Worm (Caenorhabditis elegans): ENCODE measurements around the gene K11H3.8.

K11H3.8 gene

ce11 chrIII:9850877-9851276 lies 15.9 kb downstream of the K11H3.8 start (continued):
- TF ChIP-seq elt-2 (tag; optimal IDR thresholded peaks at IDR 0.05) (no peak), skn-1 (tag; optimal IDR thresholded peaks at IDR 0.05) (no peak), elt-3 (tag; optimal IDR thresholded peaks at IDR 0.05) (no peak), nhr-237 (tag; optimal IDR thresholded peaks at IDR 0.05) (no peak), ceh-8 (GFP tag; optimal IDR thresholded peaks at IDR 0.05) (no peak), nhr-77 (tag; optimal IDR thresholded peaks at IDR 0.05) (no peak), aly-2 (tag; optimal IDR thresholded peaks at IDR 0.05) (no peak), hlh-17 (GFP tag; optimal IDR thresholded peaks at IDR 0.05; ENCODE audit: borderline replicate concordance) (no peak), isw-1 (GFP tag; IDR thresholded peaks at IDR 0.05) (no peak), nhr-84 (tag; optimal IDR thresholded peaks at IDR 0.05) (no peak), swsn-7 (tag; optimal IDR thresholded peaks at IDR 0.05) (no peak), snu-23 (GFP tag; optimal IDR thresholded peaks at IDR 0.05) (peak; percentile 5), efl-3 (GFP tag; optimal IDR thresholded peaks at IDR 0.05) (no peak), ceh-88 (GFP tag; IDR thresholded peaks at IDR 0.05) (no peak), alr-1 (tag; optimal IDR thresholded peaks at IDR 0.05; ENCODE audit: borderline replicate concordance) (no peak), fkh-8 (tag; optimal IDR thresholded peaks at IDR 0.05) (no peak), lir-3 (tag; optimal IDR thresholded peaks at IDR 0.05; ENCODE audit: poor library complexity) (no peak), hpl-2 (GFP tag; optimal IDR thresholded peaks at IDR 0.05) (no peak), nhr-20 (tag; optimal IDR thresholded peaks at IDR 0.05) (no peak), fos-1 (tag; optimal IDR thresholded peaks at IDR 0.05) (no peak)

- TF ChIP-seq alr-1 (tag; optimal IDR thresholded peaks at IDR 0.05; ENCODE audit: borderline replicate concordance) (no peak), nhr-237 (tag; optimal IDR thresholded peaks at IDR 0.05) (no peak), elt-3 (tag; optimal IDR thresholded peaks at IDR 0.05) (no peak), lir-3 (tag; optimal IDR thresholded peaks at IDR 0.05; ENCODE audit: poor library complexity) (no peak), efl-1 (optimal IDR thresholded peaks at IDR 0.05) (no peak), efl-1 (GFP tag; optimal IDR thresholded peaks at IDR 0.05 in 1 of 2) (peak in 1 of 2 experiments; percentile 42), sup-37 (GFP tag; optimal IDR thresholded peaks at IDR 0.05) (no peak), ceh-82 (tag; optimal IDR thresholded peaks at IDR 0.05) (peak in 1 of 3 experiments; percentile 0), efl-3 (GFP tag; optimal IDR thresholded peaks at IDR 0.05) (no peak), lin-14 (GFP tag; optimal IDR thresholded peaks at IDR 0.05) (peak; percentile 59)
Observed at ce11 chrIII:9851547-9851946, 16.6 kb downstream of the K11H3.8 start, which contains the start of gene K11H3.3. TSS of gene K11H3.3 (plus strand) at chrIII:9851854.

- TF ChIP-seq lin-39 (tag; optimal IDR thresholded peaks at IDR 0.05): no peak
- no peak for TF ChIP-seq efl-1 (optimal IDR thresholded peaks at IDR 0.05)
- TF ChIP-seq efl-1 (GFP tag; optimal IDR thresholded peaks at IDR 0.05 in 1 of 2): peak in 1 of 2 experiments; percentile 71
Observed at ce11 chrIII:9853667-9854620, 19.0 kb downstream of the K11H3.8 start.

ce11 chrIII:9854960-9855359 lies 20.0 kb downstream of the K11H3.8 start:
- TF ChIP-seq dpl-1 (GFP tag; optimal IDR thresholded peaks at IDR 0.05) (no peak), efl-1 (optimal IDR thresholded peaks at IDR 0.05) (no peak), efl-1 (GFP tag; optimal IDR thresholded peaks at IDR 0.05 in 1 of 2) (peak in 1 of 2 experiments; percentile 68)

ce11 chrIII:9857110-9857509 lies 22.1 kb downstream of the K11H3.8 start:
- TF ChIP-seq unc-130 (tag; optimal IDR thresholded peaks at IDR 0.05) (no peak), sup-37 (GFP tag; optimal IDR thresholded peaks at IDR 0.05) (no peak), lin-14 (GFP tag; optimal IDR thresholded peaks at IDR 0.05) (peak; percentile 19), irx-1 (tag; optimal IDR thresholded peaks at IDR 0.05) (no peak), fkh-8 (tag; optimal IDR thresholded peaks at IDR 0.05) (no peak), aha-1 (tag; optimal IDR thresholded peaks at IDR 0.05) (no peak), grh-1 (GFP tag; IDR thresholded peaks at IDR 0.05) (no peak), zip-4 (GFP tag; optimal IDR thresholded peaks at IDR 0.05) (no peak), fos-1 (tag; optimal IDR thresholded peaks at IDR 0.05) (no peak), aly-2 (tag; optimal IDR thresholded peaks at IDR 0.05) (no peak), xbp-1 (tag; optimal IDR thresholded peaks at IDR 0.05) (no peak), lin-15B (tag; optimal IDR thresholded peaks at IDR 0.05) (no peak), efl-1 (optimal IDR thresholded peaks at IDR 0.05) (no peak), efl-1 (GFP tag; optimal IDR thresholded peaks at IDR 0.05 in 1 of 2) (peak in 1 of 2 experiments; percentile 15), nhr-12 (tag; optimal IDR thresholded peaks at IDR 0.05) (no peak), ama-1 (optimal IDR thresholded peaks at IDR 0.05) (no peak), nhr-90 (tag; optimal IDR thresholded peaks at IDR 0.05; ENCODE audit: poor library complexity) (peak; percentile 36), nhr-47 (tag; optimal IDR thresholded peaks at IDR 0.05) (no peak), snpc-4 (tag; optimal IDR thresholded peaks at IDR 0.05) (no peak), nhr-71 (tag; optimal IDR thresholded peaks at IDR 0.05) (peak; percentile 16), egl-27 (tag; optimal IDR thresholded peaks at IDR 0.05) (no peak)
